ENCODE assay signal across 5 fruit fly cellular contexts in the genomic region with DNA sequence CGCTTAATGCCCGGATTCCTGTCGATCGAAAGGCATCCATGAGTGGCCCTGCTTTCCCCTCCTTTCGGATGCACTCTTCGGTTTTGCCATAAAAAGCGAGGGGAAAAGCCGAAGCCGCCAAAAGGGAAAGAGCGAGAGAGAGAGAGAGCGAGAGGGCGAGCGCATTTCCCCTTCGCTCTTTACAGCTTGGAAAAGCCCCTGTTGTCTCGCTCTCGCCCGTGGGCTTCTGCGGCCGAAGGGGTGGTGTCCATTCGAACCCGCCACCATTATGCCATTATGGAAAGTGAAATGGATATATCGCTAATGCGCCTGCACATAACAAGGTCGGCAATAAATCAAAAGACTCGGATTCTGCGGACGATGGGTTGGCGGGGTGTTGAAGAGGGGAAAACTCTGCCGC.
TF ChIP-seq lines count a peak whose summit lies in the region.

No protein-coding gene starts in this region.

- TF ChIP-seq CTCF in whole organism, embryonic (GFP tag; optimal IDR thresholded peaks at IDR 0.05; lab: Kevin White, UChicago) = no peak

TF ChIP-seq in whole organism, 6 proteins besides CTCF, POLR2A, EP300 and RAD21:
- TF ChIP-seq usp (GFP tag; optimal IDR thresholded peaks at IDR 0.05; lab: Kevin White, UChicago) (no peak), CG8478 (optimal IDR thresholded peaks at IDR 0.05; lab: Kevin White, UChicago) (peak; percentile 72), Dll (optimal IDR thresholded peaks at IDR 0.05; lab: Kevin White, UChicago) (no peak), psq (optimal IDR thresholded peaks at IDR 0.05; lab: Kevin White, UChicago) (no peak), EcR (GFP tag; optimal IDR thresholded peaks at IDR 0.05; lab: Kevin White, UChicago) (peak in 1 of 2 experiments; percentile 46)
TF ChIP-seq in whole organism: peak in this region for 2.

TF ChIP-seq in whole organism, adult, 20 proteins besides CTCF, POLR2A, EP300 and RAD21:
- TF ChIP-seq CG1620 (GFP tag; optimal IDR thresholded peaks at IDR 0.05; lab: Kevin White, UChicago) = no peak
- peak; percentile 100 for TF ChIP-seq pad (GFP tag; optimal IDR thresholded peaks at IDR 0.05; lab: Kevin White, UChicago)

TF ChIP-seq in whole organism, embryonic, 481 proteins besides CTCF, POLR2A, EP300 and RAD21 (continues in another document):
- TF ChIP-seq CG17802 (tag; optimal IDR thresholded peaks at IDR 0.05; lab: Kevin White, UChicago) (no peak), CG7271 (tag; optimal IDR thresholded peaks at IDR 0.05; lab: Kevin White, UChicago) (no peak), so (GFP tag; IDR thresholded peaks at IDR 0.05; lab: Robert Waterston, UW) (no peak), CG8478 (optimal IDR thresholded peaks at IDR 0.05; lab: Kevin White, UChicago) (peak; percentile 97), yki (optimal IDR thresholded peaks at IDR 0.05; lab: Kevin White, UChicago) (peak; percentile 0), vvl (GFP tag; IDR thresholded peaks at IDR 0.05; lab: Robert Waterston, UW) (peak; percentile 50; the same call in 1 of the 2 replicates), Camta (GFP tag; optimal IDR thresholded peaks at IDR 0.05; lab: Kevin White, UChicago) (no peak), ewg (GFP tag; optimal IDR thresholded peaks at IDR 0.05; lab: Kevin White, UChicago) (peak; percentile 93), ftz-f1 (GFP tag; optimal IDR thresholded peaks at IDR 0.05; lab: Kevin White, UChicago) (peak; percentile 83), CG14860 (GFP tag; IDR thresholded peaks at IDR 0.05; lab: Robert Waterston, UW; ENCODE audit: partially characterized antibody) (no peak; the same call in 2 of the 3 replicates), CG4328 (GFP tag; optimal IDR thresholded peaks at IDR 0.05; lab: Kevin White, UChicago) (no peak), CG31365 (tag; optimal IDR thresholded peaks at IDR 0.05; lab: Kevin White, UChicago) (no peak), Hand (GFP tag; optimal IDR thresholded peaks at IDR 0.05; lab: Kevin White, UChicago) (no peak), cg (GFP tag; optimal IDR thresholded peaks at IDR 0.05; lab: Kevin White, UChicago) (peak; percentile 52), CG16813 (GFP tag; IDR thresholded peaks at IDR 0.05; lab: Robert Waterston, UW; ENCODE audit: partially characterized antibody) (no peak), CG6654 (GFP tag; optimal IDR thresholded peaks at IDR 0.05; lab: Kevin White, UChicago) (peak; percentile 63), phol (tag; optimal IDR thresholded peaks at IDR 0.05; lab: Kevin White, UChicago) (peak; percentile 60), Antp (GFP tag; optimal IDR thresholded peaks at IDR 0.05; lab: Kevin White, UChicago) (peak; percentile 27), CG30403 (GFP tag; optimal IDR thresholded peaks at IDR 0.05; lab: Kevin White, UChicago) (no peak), lola (GFP tag; optimal IDR thresholded peaks at IDR 0.05; lab: Kevin White, UChicago) (no peak), CG11085 (GFP tag; IDR thresholded peaks at IDR 0.05; lab: Robert Waterston, UW) (no peak), ssp (GFP tag; IDR thresholded peaks at IDR 0.05; lab: Robert Waterston, UW) (no peak), Sox100B (GFP tag; optimal IDR thresholded peaks at IDR 0.05; lab: Kevin White, UChicago) (no peak), abd-A (tag; optimal IDR thresholded peaks at IDR 0.05; lab: Kevin White, UChicago) (peak; percentile 95), seq (GFP tag; IDR thresholded peaks at IDR 0.05; lab: Robert Waterston, UW) (peak; percentile 84), chn (GFP tag; optimal IDR thresholded peaks at IDR 0.05; lab: Kevin White, UChicago) (peak; percentile 7)

TF ChIP-seq in whole organism, prepupa, 60 proteins besides CTCF, POLR2A, EP300 and RAD21 (continues in another document):
- TF ChIP-seq dsx (GFP tag; optimal IDR thresholded peaks at IDR 0.05; lab: Kevin White, UChicago; ENCODE audit: poor library complexity, severe bottlenecking) (peak; percentile 29), CG9139 (GFP tag; optimal IDR thresholded peaks at IDR 0.05; lab: Kevin White, UChicago) (no peak), OdsH (GFP tag; optimal IDR thresholded peaks at IDR 0.05; lab: Kevin White, UChicago) (no peak), Gug (GFP tag; IDR thresholded peaks at IDR 0.05; lab: Robert Waterston, UW) (no peak), Eip93F (GFP tag; optimal IDR thresholded peaks at IDR 0.05; lab: Kevin White, UChicago) (no peak), CG32006 (GFP tag; optimal IDR thresholded peaks at IDR 0.05; lab: Kevin White, UChicago) (no peak), acj6 (GFP tag; optimal IDR thresholded peaks at IDR 0.05; lab: Kevin White, UChicago) (no peak), Ets21C (GFP tag; optimal IDR thresholded peaks at IDR 0.05; lab: Kevin White, UChicago) (no peak), Eip75B (GFP tag; optimal IDR thresholded peaks at IDR 0.05; lab: Kevin White, UChicago) (no peak), Eip78C (GFP tag; lab: Kevin White, UChicago) (peak; percentile 13), Hr38 (GFP tag; optimal IDR thresholded peaks at IDR 0.05; lab: Kevin White, UChicago) (no peak), Met (GFP tag; optimal IDR thresholded peaks at IDR 0.05; lab: Kevin White, UChicago) (no peak), fd59A (GFP tag; optimal IDR thresholded peaks at IDR 0.05; lab: Kevin White, UChicago) (no peak), CG3032 (tag; optimal IDR thresholded peaks at IDR 0.05; lab: Kevin White, UChicago) (peak; percentile 6), lz (GFP tag; optimal IDR thresholded peaks at IDR 0.05; lab: Kevin White, UChicago) (no peak), CG34406 (GFP tag; optimal IDR thresholded peaks at IDR 0.05; lab: Kevin White, UChicago) (no peak), eg (GFP tag; IDR thresholded peaks at IDR 0.05; lab: Robert Waterston, UW) (0 out of 3 replicates have a peak, but pooled peaks have one; percentile 36), CG16779 (tag; optimal IDR thresholded peaks at IDR 0.05; lab: Kevin White, UChicago) (no peak), CG6854 (GFP tag; optimal IDR thresholded peaks at IDR 0.05; lab: Kevin White, UChicago) (no peak), spab (GFP tag; optimal IDR thresholded peaks at IDR 0.05; lab: Kevin White, UChicago) (no peak), salr (GFP tag; optimal IDR thresholded peaks at IDR 0.05; lab: Kevin White, UChicago) (peak in 1 of 2 experiments; percentile 31), pdm3 (GFP tag; optimal IDR thresholded peaks at IDR 0.05; lab: Kevin White, UChicago) (no peak), cyc (GFP tag; optimal IDR thresholded peaks at IDR 0.05; lab: Kevin White, UChicago) (no peak), fd85E (GFP tag; optimal IDR thresholded peaks at IDR 0.05; lab: Kevin White, UChicago) (no peak), CG8319 (GFP tag; optimal IDR thresholded peaks at IDR 0.05; lab: Kevin White, UChicago) (no peak), CG11762 (GFP tag; optimal IDR thresholded peaks at IDR 0.05; lab: Kevin White, UChicago; ENCODE audit: insufficient read depth) (no peak), CG11294 (GFP tag; IDR thresholded peaks at IDR 0.05; lab: Robert Waterston, UW) (no peak), CG1621 (tag; optimal IDR thresholded peaks at IDR 0.05; lab: Kevin White, UChicago) (no peak), CG10631 (GFP tag; optimal IDR thresholded peaks at IDR 0.05; lab: Kevin White, UChicago) (no peak)

TF ChIP-seq in whole organism, pupa, 21 proteins besides CTCF, POLR2A, EP300 and RAD21:
- peak; percentile 57; the same call in 1 of the 2 replicates for TF ChIP-seq CG32121 (GFP tag; IDR thresholded peaks at IDR 0.05; lab: Robert Waterston, UW)
- no peak for TF ChIP-seq CG34367 (tag; optimal IDR thresholded peaks at IDR 0.05; lab: Kevin White, UChicago)
- TF ChIP-seq CG10348 (GFP tag; IDR thresholded peaks at IDR 0.05; lab: Robert Waterston, UW) = no peak
- no peak for TF ChIP-seq CG9948 (tag; optimal IDR thresholded peaks at IDR 0.05; lab: Kevin White, UChicago)
- TF ChIP-seq CG4496 (GFP tag; IDR thresholded peaks at IDR 0.05; lab: Robert Waterston, UW) = peak; percentile 25; the same call in 1 of the 3 replicates
- peak; percentile 77 for TF ChIP-seq D1 (tag; optimal IDR thresholded peaks at IDR 0.05; lab: Kevin White, UChicago)
- peak; percentile 58; the same call in 2 of the 3 replicates for TF ChIP-seq fd96Ca (GFP tag; IDR thresholded peaks at IDR 0.05; lab: Robert Waterston, UW)
- TF ChIP-seq CG12605 (GFP tag; IDR thresholded peaks at IDR 0.05; lab: Robert Waterston, UW) = no peak
